Worm (Caenorhabditis elegans): ENCODE data around the gene srd-56.

DNA sequence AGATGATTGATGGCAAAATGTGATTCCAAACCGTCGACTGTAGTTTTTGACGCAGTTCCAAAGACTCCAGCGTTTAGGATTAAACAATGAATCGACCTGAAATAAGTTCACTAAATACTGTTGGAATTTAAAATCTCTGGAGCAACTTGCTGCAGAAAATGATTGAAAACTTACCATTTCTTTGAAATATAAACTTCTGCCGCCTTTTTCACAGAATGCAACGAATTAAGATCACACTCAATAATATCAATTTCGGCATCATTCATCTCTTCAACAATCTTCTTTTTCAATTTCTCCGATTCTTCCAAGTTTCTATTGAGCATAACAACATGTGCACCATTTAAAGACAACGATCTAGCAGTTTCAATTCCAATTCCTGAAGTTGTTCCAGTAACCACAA is 4.6 kb upstream of the srd-56 start:
- TF ChIP-seq elt-1 (tag; optimal IDR thresholded peaks at IDR 0.05; ENCODE audit: borderline replicate concordance, insufficient read depth) (no peak), ces-1 (GFP tag; optimal IDR thresholded peaks at IDR 0.05) (no peak), elt-3 (tag; optimal IDR thresholded peaks at IDR 0.05) (no peak), lin-13 (tag; optimal IDR thresholded peaks at IDR 0.05) (no peak), nhr-12 (tag; optimal IDR thresholded peaks at IDR 0.05) (no peak), snpc-4 (tag; optimal IDR thresholded peaks at IDR 0.05) (no peak), mab-5 (tag; optimal IDR thresholded peaks at IDR 0.05) (no peak), lin-32 (GFP tag; optimal IDR thresholded peaks at IDR 0.05) (no peak), unc-62 (GFP tag; optimal IDR thresholded peaks at IDR 0.05) (no peak), sptf-1 (tag; optimal IDR thresholded peaks at IDR 0.05) (no peak), pha-4 (tag; optimal IDR thresholded peaks at IDR 0.05) (no peak)

Data from whole organism, mixed stage, embryonic.